Worm (Caenorhabditis elegans) whole organism, young adult: Measurements from ENCODE around the gene F59F3.6.

Source experiments
- ama-1 ChIP-seq, 3 experiments: fragments of 150-350 bp in 1 of 3; sonication (generic microtip) in 2 of 3; optimal IDR thresholded peaks; 2 replicates each; lab custom pipeline; 2014 to 2018; ENCODE audit warnings: missing biosample characterization in 2 of 3, missing genetic modification characterization in 2 of 3, missing genetic modification reagents in 2 of 3
- attf-3 ChIP-seq: fragments of 200-800 bp; sonication (Bioruptor generic); conservative IDR thresholded peaks from 2 replicates; pipeline ENCODE4 v1.3.6; 2022; ENCODE audit warnings: missing genetic modification reagents, missing genetic modification characterization, missing compliant biosample characterization
- attf-6 ChIP-seq: fragments of 200-800 bp; sonication (Bioruptor generic); IDR thresholded peaks from 2 replicates; pipeline ENCODE4 v1.3.6; 2022; ENCODE audit warnings: missing genetic modification reagents, missing genetic modification characterization, missing compliant biosample characterization
- cebp-2 ChIP-seq: fragments of 200-800 bp; sonication (Bioruptor generic); IDR thresholded peaks from 2 replicates; pipeline ENCODE4 v1.3.6; 2022; ENCODE audit warnings: missing genetic modification characterization, missing compliant biosample characterization
- ets-4 ChIP-seq: fragments of 200-800 bp; sonication (Bioruptor generic); optimal IDR thresholded peaks from 2 replicates; lab custom pipeline; 2018; ENCODE audit warnings: mild to moderate bottlenecking, missing genetic modification characterization, missing compliant biosample characterization
- him-1 ChIP-seq: sonication (generic microtip); optimal IDR thresholded peaks from 2 replicates; lab custom pipeline; 2016; ENCODE audit warnings: missing genotype, missing genetic modification reagents, missing genetic modification characterization, missing compliant biosample characterization
- hmg-20 ChIP-seq: fragments of 200-800 bp; sonication (Bioruptor generic); IDR thresholded peaks from 2 replicates; pipeline ENCODE4 v1.3.6; 2022; ENCODE audit warnings: missing genetic modification reagents, missing genetic modification characterization, missing compliant biosample characterization
- lin-26 ChIP-seq: fragments of 200-800 bp; sonication (Bioruptor generic); IDR thresholded peaks from 2 replicates; pipeline ENCODE4 v1.3.6; 2022; ENCODE audit warnings: missing genetic modification reagents, missing genetic modification characterization, missing compliant biosample characterization
- nfya-1 ChIP-seq: sonication (generic microtip); optimal IDR thresholded peaks from 2 replicates; lab custom pipeline; 2017; ENCODE audit warnings: antibody characterized with exemption, missing compliant biosample characterization, missing genetic modification characterization, borderline replicate concordance; ENCODE audit not compliant: insufficient read depth
- tbp1 ChIP-seq: fragments of 200-800 bp; sonication (Bioruptor generic); optimal IDR thresholded peaks from 2 replicates; lab custom pipeline; 2018; ENCODE audit warnings: mild to moderate bottlenecking, missing genetic modification characterization, missing compliant biosample characterization

DNA sequence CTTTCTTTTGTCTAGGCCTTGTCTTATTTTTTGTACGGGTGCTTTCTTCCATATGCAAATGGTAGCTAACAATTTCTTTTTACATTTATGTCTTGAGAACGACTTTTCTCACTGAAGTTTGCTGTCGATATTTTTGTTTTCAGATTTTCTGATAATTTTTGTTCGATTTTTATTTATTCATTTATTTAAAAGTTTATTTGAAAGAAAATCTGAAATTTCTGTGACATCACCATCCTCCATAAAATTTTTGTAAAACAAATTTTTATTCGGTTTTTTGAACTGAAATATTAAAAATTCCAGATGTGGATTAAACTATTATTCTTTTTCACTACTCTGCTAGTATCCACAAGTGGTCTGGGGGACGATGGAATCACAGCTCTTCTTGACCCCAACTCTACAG is 45.2 kb downstream of the F59F3.6 start, which contains the start of gene pbo-4:
- TF ChIP-seq tbp1 (GFP tag; lab: Kevin White, UChicago) (no peak), cebp-2 (GFP tag; lab: Robert Waterston, UW) (no peak), attf-3 (GFP tag; lab: Robert Waterston, UW) (no peak), him-1 (no peak), lin-26 (GFP tag; lab: Robert Waterston, UW) (no peak), nfya-1 (tag; lab: Kevin White, UChicago) (no peak), hmg-20 (no peak), attf-6 (GFP tag; lab: Robert Waterston, UW) (no peak), ama-1 (optimal IDR thresholded peaks at IDR 0.05; lab: Kevin White, UChicago) (no peak), ama-1 (GFP tag; optimal IDR thresholded peaks at IDR 0.05; lab: Kevin White, UChicago) (no peak), ets-4 (GFP tag; lab: Kevin White, UChicago) (no peak)
